Fruit fly (Drosophila melanogaster): ENCODE measurements around the gene Cip4.

dm6 chr3L:4399905-4400304, 36.0 kb upstream of the Cip4 start:
- no peak for TF ChIP-seq CG8478 (optimal IDR thresholded peaks at IDR 0.05)
- TF ChIP-seq CTCF (optimal IDR thresholded peaks at IDR 0.05) = no peak

Measured in S2 (cell line).